In genomic region chrV:7876881-7877475, ce11 we compare ENCODE assay signal across 5 worm cellular contexts.
TF ChIP-seq lines count a peak whose summit lies in the region.

Gene F40A3.3, plus strand, starts transcription at chrV:7877444.

TF ChIP-seq in whole organism, L1 larva, 84 proteins besides CTCF, POLR2A, EP300 and RAD21 (continues in another document):
- TF ChIP-seq blmp-1 (tag; optimal IDR thresholded peaks at IDR 0.05; lab: Kevin White, UChicago): peak; percentile 22
- no peak for TF ChIP-seq hlh-4 (tag; optimal IDR thresholded peaks at IDR 0.05; lab: Kevin White, UChicago)
- TF ChIP-seq ceh-88 (GFP tag; IDR thresholded peaks at IDR 0.05; lab: Robert Waterston, UW): no peak
- no peak for TF ChIP-seq grh-1 (GFP tag; IDR thresholded peaks at IDR 0.05; lab: Robert Waterston, UW)
- no peak for TF ChIP-seq nhr-20 (tag; optimal IDR thresholded peaks at IDR 0.05; lab: Kevin White, UChicago)
- no peak for TF ChIP-seq nhr-76 (tag; optimal IDR thresholded peaks at IDR 0.05; lab: Kevin White, UChicago)
- TF ChIP-seq tlp-1 (tag; optimal IDR thresholded peaks at IDR 0.05; lab: Kevin White, UChicago): no peak
- no peak for TF ChIP-seq egl-27 (tag; optimal IDR thresholded peaks at IDR 0.05; lab: Kevin White, UChicago)
- TF ChIP-seq rnt-1 (tag; optimal IDR thresholded peaks at IDR 0.05; lab: Kevin White, UChicago): no peak
- no peak for TF ChIP-seq fkh-8 (tag; optimal IDR thresholded peaks at IDR 0.05; lab: Kevin White, UChicago)
- no peak for TF ChIP-seq nhr-11 (tag; optimal IDR thresholded peaks at IDR 0.05; lab: Kevin White, UChicago)
- no peak for TF ChIP-seq fos-1 (tag; optimal IDR thresholded peaks at IDR 0.05; lab: Kevin White, UChicago)
- no peak for TF ChIP-seq C34B4.2 (tag; optimal IDR thresholded peaks at IDR 0.05; lab: Kevin White, UChicago)
- no peak for TF ChIP-seq nhr-90 (tag; optimal IDR thresholded peaks at IDR 0.05; lab: Kevin White, UChicago; ENCODE audit: poor library complexity)
- no peak for TF ChIP-seq dsc-1 (tag; optimal IDR thresholded peaks at IDR 0.05; lab: Kevin White, UChicago)
- TF ChIP-seq efl-3 (GFP tag; optimal IDR thresholded peaks at IDR 0.05; lab: Kevin White, UChicago): no peak
- no peak for TF ChIP-seq pqm-1 (tag; optimal IDR thresholded peaks at IDR 0.05; lab: Kevin White, UChicago)
- no peak for TF ChIP-seq ets-5 (GFP tag; IDR thresholded peaks at IDR 0.05; lab: Robert Waterston, UW)
- TF ChIP-seq alr-1 (tag; optimal IDR thresholded peaks at IDR 0.05; lab: Kevin White, UChicago; ENCODE audit: borderline replicate concordance): no peak

TF ChIP-seq in whole organism, L2 larva, 48 proteins besides CTCF, POLR2A, EP300 and RAD21:
- no peak for TF ChIP-seq lin-11 (tag; optimal IDR thresholded peaks at IDR 0.05; lab: Kevin White, UChicago)
- TF ChIP-seq unc-62 (GFP tag; optimal IDR thresholded peaks at IDR 0.05; lab: Kevin White, UChicago): no peak
- TF ChIP-seq unc-55 (GFP tag; optimal IDR thresholded peaks at IDR 0.05; lab: Kevin White, UChicago): peak; percentile 2
- no peak for TF ChIP-seq nhr-23 (tag; optimal IDR thresholded peaks at IDR 0.05; lab: Kevin White, UChicago)
- TF ChIP-seq nhr-129 (tag; optimal IDR thresholded peaks at IDR 0.05; lab: Kevin White, UChicago): peak; percentile 1
- no peak for TF ChIP-seq elt-3 (tag; optimal IDR thresholded peaks at IDR 0.05; lab: Kevin White, UChicago)
- peak in 1 of 2 experiments; percentile 12 for TF ChIP-seq lsy-2 (tag; optimal IDR thresholded peaks at IDR 0.05; lab: Kevin White, UChicago)
TF ChIP-seq in whole organism, L2 larva: peak in this region for 3.

TF ChIP-seq in whole organism, L3 larva, 47 proteins besides CTCF, POLR2A, EP300 and RAD21:
- TF ChIP-seq pha-4 (tag; optimal IDR thresholded peaks at IDR 0.05; lab: Kevin White, UChicago) (peak; percentile 70), egl-27 (tag; optimal IDR thresholded peaks at IDR 0.05; lab: Kevin White, UChicago) (no peak), elt-2 (tag; optimal IDR thresholded peaks at IDR 0.05; lab: Kevin White, UChicago) (peak; percentile 17), nfya-1 (tag; optimal IDR thresholded peaks at IDR 0.05; lab: Kevin White, UChicago; ENCODE audit: insufficient read depth) (peak; percentile 25)

TF ChIP-seq in whole organism, L4 larva, 104 proteins besides CTCF, POLR2A, EP300 and RAD21 (continues in another document):
- TF ChIP-seq ZK546.5 (tag; optimal IDR thresholded peaks at IDR 0.05; lab: Kevin White, UChicago): no peak
- TF ChIP-seq daf-16 (GFP tag; optimal IDR thresholded peaks at IDR 0.05; lab: Kevin White, UChicago): no peak
- peak; percentile 90 for TF ChIP-seq daf-16 (tag; optimal IDR thresholded peaks at IDR 0.05; lab: Kevin White, UChicago)
- no peak for TF ChIP-seq mdl-1 (tag; optimal IDR thresholded peaks at IDR 0.05; lab: Kevin White, UChicago)
- TF ChIP-seq ceh-28 (tag; optimal IDR thresholded peaks at IDR 0.05; lab: Kevin White, UChicago): no peak
- TF ChIP-seq nhr-28 (tag; optimal IDR thresholded peaks at IDR 0.05; lab: Kevin White, UChicago): peak; percentile 15
- no peak for TF ChIP-seq duxl-1 (tag; optimal IDR thresholded peaks at IDR 0.05; lab: Kevin White, UChicago; ENCODE audit: poor library complexity)
- TF ChIP-seq F44E2.7 (GFP tag; IDR thresholded peaks at IDR 0.05; lab: Robert Waterston, UW): no peak
- TF ChIP-seq mes-2 (tag; optimal IDR thresholded peaks at IDR 0.05; lab: Kevin White, UChicago; ENCODE audit: poor library complexity, severe bottlenecking): no peak
- no peak for TF ChIP-seq ces-1 (GFP tag; optimal IDR thresholded peaks at IDR 0.05; lab: Kevin White, UChicago)
- no peak for TF ChIP-seq hmg-1.1 (GFP tag; IDR thresholded peaks at IDR 0.05; lab: Robert Waterston, UW)
- TF ChIP-seq aly-2 (tag; optimal IDR thresholded peaks at IDR 0.05; lab: Kevin White, UChicago): no peak
- no peak for TF ChIP-seq dmd-8 (GFP tag; IDR thresholded peaks at IDR 0.05; lab: Robert Waterston, UW)
- no peak for TF ChIP-seq R02D3.7 (tag; optimal IDR thresholded peaks at IDR 0.05; lab: Kevin White, UChicago)
- TF ChIP-seq spr-3 (GFP tag; optimal IDR thresholded peaks at IDR 0.05; lab: Kevin White, UChicago): no peak
- TF ChIP-seq nhr-11 (tag; optimal IDR thresholded peaks at IDR 0.05; lab: Kevin White, UChicago): no peak
- no peak for TF ChIP-seq ceh-62 (tag; optimal IDR thresholded peaks at IDR 0.05; lab: Kevin White, UChicago)
- no peak for TF ChIP-seq daf-19 (GFP tag; conservative IDR thresholded peaks at IDR 0.05; lab: Robert Waterston, UW)
- peak in 1 of 2 experiments; percentile 2 for TF ChIP-seq unc-62 (GFP tag; optimal IDR thresholded peaks at IDR 0.05 in 1 of 2; lab: Kevin White, UChicago)
- TF ChIP-seq unc-62 (tag; optimal IDR thresholded peaks at IDR 0.05; lab: Kevin White, UChicago): no peak
- peak in 1 of 2 experiments; percentile 24 for TF ChIP-seq lsy-2 (tag; optimal IDR thresholded peaks at IDR 0.05; lab: Kevin White, UChicago)
- TF ChIP-seq fos-1 (tag; optimal IDR thresholded peaks at IDR 0.05; lab: Kevin White, UChicago): no peak
- peak; percentile 4 for TF ChIP-seq mep-1 (tag; optimal IDR thresholded peaks at IDR 0.05; lab: Kevin White, UChicago)
- no peak for TF ChIP-seq zfp-3 (GFP tag; conservative IDR thresholded peaks at IDR 0.05; lab: Robert Waterston, UW)
- TF ChIP-seq nhr-77 (tag; optimal IDR thresholded peaks at IDR 0.05; lab: Kevin White, UChicago): no peak
- no peak for TF ChIP-seq madf-5 (GFP tag; IDR thresholded peaks at IDR 0.05; lab: Robert Waterston, UW)
- TF ChIP-seq daf-8 (GFP tag; IDR thresholded peaks at IDR 0.05; lab: Robert Waterston, UW): no peak
- no peak for TF ChIP-seq Y48G9A.11 (GFP tag; IDR thresholded peaks at IDR 0.05; lab: Robert Waterston, UW)
- no peak for TF ChIP-seq dpl-1 (GFP tag; optimal IDR thresholded peaks at IDR 0.05; lab: Kevin White, UChicago)
- no peak for TF ChIP-seq skn-1 (tag; optimal IDR thresholded peaks at IDR 0.05; lab: Kevin White, UChicago)
- TF ChIP-seq cey-2 (tag; optimal IDR thresholded peaks at IDR 0.05; lab: Kevin White, UChicago; ENCODE audit: borderline replicate concordance, insufficient read depth): no peak
- TF ChIP-seq nhr-111 (GFP tag; optimal IDR thresholded peaks at IDR 0.05; lab: Kevin White, UChicago): no peak
- no peak for TF ChIP-seq T20F7.1 (GFP tag; optimal IDR thresholded peaks at IDR 0.05; lab: Kevin White, UChicago)
- TF ChIP-seq php-3 (GFP tag; IDR thresholded peaks at IDR 0.05; lab: Robert Waterston, UW): no peak

TF ChIP-seq in whole organism, young adult, 124 proteins besides CTCF, POLR2A, EP300 and RAD21:
- TF ChIP-seq K11D2.4 (GFP tag; IDR thresholded peaks at IDR 0.05; lab: Robert Waterston, UW) (no peak), madf-6 (GFP tag; IDR thresholded peaks at IDR 0.05; lab: Robert Waterston, UW) (peak; percentile 80), T07F8.4 (tag; optimal IDR thresholded peaks at IDR 0.05; lab: Kevin White, UChicago) (no peak), nhr-120 (GFP tag; IDR thresholded peaks at IDR 0.05; lab: Robert Waterston, UW) (no peak), lsl-1 (GFP tag; optimal IDR thresholded peaks at IDR 0.05; lab: Kevin White, UChicago) (peak; percentile 85), F33H1.4 (GFP tag; IDR thresholded peaks at IDR 0.05; lab: Robert Waterston, UW) (peak; percentile 85), Y56A3A.18 (GFP tag; IDR thresholded peaks at IDR 0.05; lab: Robert Waterston, UW) (no peak), lin-54 (GFP tag; optimal IDR thresholded peaks at IDR 0.05; lab: Kevin White, UChicago) (no peak), tlf-1 (GFP tag; optimal IDR thresholded peaks at IDR 0.05; lab: Kevin White, UChicago) (no peak), let-526 (GFP tag; IDR thresholded peaks at IDR 0.05; lab: Robert Waterston, UW) (no peak), sdz-38 (tag; optimal IDR thresholded peaks at IDR 0.05; lab: Kevin White, UChicago) (no peak), D2030.7 (GFP tag; IDR thresholded peaks at IDR 0.05; lab: Robert Waterston, UW) (peak; percentile 31; the same call in 1 of the 2 replicates), hsf-1 (GFP tag; IDR thresholded peaks at IDR 0.05; lab: Robert Waterston, UW) (peak; percentile 81), ztf-22 (GFP tag; optimal IDR thresholded peaks at IDR 0.05; lab: Kevin White, UChicago) (no peak), madf-8 (GFP tag; conservative IDR thresholded peaks at IDR 0.05; lab: Robert Waterston, UW) (peak; percentile 62), xnd-1 (tag; optimal IDR thresholded peaks at IDR 0.05; lab: Kevin White, UChicago) (peak; percentile 80), snpc-3.4 (tag; optimal IDR thresholded peaks at IDR 0.05; lab: Kevin White, UChicago) (no peak)
